Fruit fly (Drosophila melanogaster) whole organism, prepupa: ENCODE results near the gene CG8419.

Source experiments
- CG6163 ChIP-seq: fragments of 200-800 bp; sonication (Bioruptor generic); IDR thresholded peaks from 3 replicates; pipeline ENCODE4 v1.3.6; 2022; ENCODE audit warnings: missing biosample characterization, missing genetic modification characterization
- CG6854 ChIP-seq: fragments of 200-800 bp; sonication (Bioruptor generic); optimal IDR thresholded peaks from 2 replicates; lab custom pipeline; 2017; ENCODE audit warnings: missing biosample characterization, mild to moderate bottlenecking, missing genetic modification characterization
- CG9139 ChIP-seq: fragments of 200-800 bp; sonication (Bioruptor generic); optimal IDR thresholded peaks from 3 replicates; lab custom pipeline; 2017; ENCODE audit warnings: missing biosample characterization, mild to moderate bottlenecking, missing genetic modification characterization
- Eip75B ChIP-seq: fragments of 200-800 bp; sonication (Bioruptor generic); optimal IDR thresholded peaks from 3 replicates; lab custom pipeline; 2016; ENCODE audit warnings: missing biosample characterization, missing genetic modification characterization
- Eip78C ChIP-seq: fragments of 200-800 bp; sonication (Bioruptor generic); peaks from one replicate; lab custom pipeline; 2016; ENCODE audit warnings: missing biosample characterization, missing genetic modification characterization
- Hr39 ChIP-seq: fragments of 200-800 bp; sonication (Bioruptor generic); optimal IDR thresholded peaks from 2 replicates; lab custom pipeline; 2016; ENCODE audit warnings: missing biosample characterization, missing genetic modification characterization
- Hr4 ChIP-seq: fragments of 200-800 bp; sonication (Bioruptor generic); optimal IDR thresholded peaks from 3 replicates; lab custom pipeline; 2016; ENCODE audit warnings: missing biosample characterization, missing genetic modification characterization
- Met ChIP-seq: fragments of 200-800 bp; sonication (Bioruptor generic); optimal IDR thresholded peaks from 3 replicates; lab custom pipeline; 2016; ENCODE audit warnings: missing biosample characterization, missing genetic modification characterization
- ss ChIP-seq, 2 experiments: fragments of 200-800 bp; sonication (Bioruptor generic); optimal IDR thresholded peaks; 2 replicates in 1 of 2; 3 replicates in 1 of 2; lab custom pipeline; 2017 to 2018; ENCODE audit warnings: mild to moderate bottlenecking in 2 of 2, missing biosample characterization in 2 of 2, missing genetic modification characterization in 2 of 2, moderate library complexity in 1 of 2

DNA sequence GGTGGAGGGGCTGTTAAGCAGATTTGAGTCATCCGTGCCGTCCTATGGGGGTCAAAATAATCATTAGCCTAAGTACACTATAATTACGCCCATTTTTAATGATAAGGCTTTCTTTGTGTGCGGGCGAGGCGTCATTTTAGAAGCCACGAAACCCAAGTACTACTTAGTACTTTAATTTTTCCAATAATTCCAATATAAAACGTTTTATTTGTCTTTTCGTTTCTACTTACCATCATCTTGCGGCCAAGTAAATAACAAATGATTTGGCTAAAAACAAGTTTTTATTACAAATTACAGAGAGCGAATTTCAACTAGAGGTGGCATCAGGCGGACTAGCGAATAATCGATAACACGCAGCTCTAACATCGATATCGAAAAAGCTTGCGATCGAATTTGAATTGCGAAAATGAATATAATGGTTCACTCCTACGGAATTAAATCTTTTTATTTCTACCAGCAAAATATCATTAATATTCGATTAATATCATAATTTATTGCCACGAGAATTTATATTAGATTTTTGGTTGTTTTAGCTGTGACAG lies 14.5 kb downstream of the CG8419 start, which contains the start of gene Snx6:
- no peak for TF ChIP-seq CG6854
- TF ChIP-seq Eip78C (GFP tag; lab: Kevin White, UChicago): no peak
- TF ChIP-seq Eip75B (GFP tag; lab: Kevin White, UChicago): no peak
- TF ChIP-seq ss (GFP tag; optimal IDR thresholded peaks at IDR 0.05; lab: Kevin White, UChicago): no peak
- no peak for TF ChIP-seq Hr4 (GFP tag; lab: Kevin White, UChicago)
- no peak for TF ChIP-seq Met (GFP tag; lab: Kevin White, UChicago)
- no peak for TF ChIP-seq CG9139 (GFP tag; lab: Kevin White, UChicago)
- TF ChIP-seq CG6163 (GFP tag; lab: Robert Waterston, UW): no peak
- TF ChIP-seq Hr39 (GFP tag; lab: Kevin White, UChicago): no peak
